Fruit fly (Drosophila melanogaster) whole organism, pupa: ENCODE measurements around the gene Bap111.

Source experiments
- CG10348 ChIP-seq: fragments of 200-800 bp; sonication (Bioruptor generic); IDR thresholded peaks from 2 replicates; pipeline ENCODE4 v1.3.6; 2022; ENCODE audit warnings: missing biosample characterization, missing genetic modification characterization
- CG13204 ChIP-seq: fragments of 200-800 bp; sonication (Bioruptor generic); optimal IDR thresholded peaks from 2 replicates; lab custom pipeline; 2018; ENCODE audit warnings: missing biosample characterization, mild to moderate bottlenecking, missing genetic modification characterization, moderate library complexity
- CG14655 ChIP-seq: fragments of 200-800 bp; sonication (Bioruptor generic); optimal IDR thresholded peaks from 3 replicates; lab custom pipeline; 2017; ENCODE audit warnings: mild to moderate bottlenecking, missing biosample characterization, missing genetic modification reagents, missing genetic modification characterization
- CG15710 ChIP-seq: fragments of 200-800 bp; sonication (Bioruptor generic); optimal IDR thresholded peaks from 2 replicates; lab custom pipeline; 2018; ENCODE audit warnings: missing biosample characterization, mild to moderate bottlenecking, missing genetic modification characterization, moderate library complexity
- CG17806 ChIP-seq: fragments of 200-800 bp; sonication (Bioruptor generic); optimal IDR thresholded peaks from 2 replicates; lab custom pipeline; 2018; ENCODE audit warnings: missing biosample characterization, mild to moderate bottlenecking, missing genetic modification characterization, moderate library complexity
- D1 ChIP-seq: fragments of 200-800 bp; sonication (Bioruptor generic); optimal IDR thresholded peaks from 2 replicates; lab custom pipeline; 2018; ENCODE audit warnings: missing biosample characterization, mild to moderate bottlenecking, missing genetic modification characterization, moderate library complexity
- EcR ChIP-seq: fragments of 200-800 bp; sonication (Bioruptor generic); optimal IDR thresholded peaks from 3 replicates; lab custom pipeline; 2019; ENCODE audit warnings: missing biosample characterization, missing genetic modification characterization, mild to moderate bottlenecking, moderate library complexity, missing genetic modification reagents
- Ets98B ChIP-seq: fragments of 200-800 bp; sonication (Bioruptor generic); IDR thresholded peaks from 2 replicates; pipeline ENCODE4 v1.3.6; 2022; ENCODE audit warnings: missing biosample characterization, missing genetic modification characterization
- Pif1B ChIP-seq: fragments of 200-800 bp; sonication (Bioruptor generic); optimal IDR thresholded peaks from 3 replicates; lab custom pipeline; 2016; ENCODE audit warnings: missing biosample characterization, missing genetic modification characterization
- gl ChIP-seq: fragments of 200-800 bp; sonication (Bioruptor generic); optimal IDR thresholded peaks from 2 replicates; lab custom pipeline; 2018; ENCODE audit warnings: missing biosample characterization, mild to moderate bottlenecking, missing genetic modification characterization
- rn ChIP-seq: fragments of 200-800 bp; sonication (Bioruptor generic); IDR thresholded peaks from 2 replicates; pipeline ENCODE4 v1.3.6; 2022; ENCODE audit warnings: missing biosample characterization, missing genetic modification characterization

DNA sequence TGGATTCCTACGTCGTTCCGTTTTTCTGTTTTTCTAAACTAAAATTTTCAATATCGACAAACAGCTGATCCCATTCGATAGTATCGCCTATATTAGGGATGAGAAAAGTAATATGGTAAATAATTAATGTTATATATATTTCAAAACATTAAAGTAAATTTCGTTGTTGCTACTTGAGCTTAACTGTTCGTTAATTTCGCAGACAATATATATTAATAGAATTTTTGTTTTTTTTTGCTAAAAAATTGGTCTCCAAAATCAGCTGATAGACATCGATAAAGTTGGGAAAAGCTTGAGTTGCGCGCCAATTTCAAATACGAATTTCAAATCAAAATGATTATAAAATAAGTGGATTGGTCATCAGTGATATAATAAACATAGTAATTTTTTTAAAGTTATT, 47.3 kb downstream of the Bap111 start, which contains the start of gene CG12118:
- TF ChIP-seq CG10348 = no peak
- peak; percentile 31; the same call in 1 of the 2 replicates for TF ChIP-seq rn (GFP tag; lab: Robert Waterston, UW)
- TF ChIP-seq CG14655 (GFP tag; lab: Kevin White, UChicago) = no peak
- peak; percentile 56 for TF ChIP-seq Pif1B
- TF ChIP-seq Ets98B (GFP tag; lab: Robert Waterston, UW) = peak; percentile 45
- no peak for TF ChIP-seq CG13204 (GFP tag; lab: Kevin White, UChicago)
- no peak for TF ChIP-seq gl (tag; lab: Kevin White, UChicago)
- no peak for TF ChIP-seq EcR (GFP tag; lab: Kevin White, UChicago)
- TF ChIP-seq D1 (tag; lab: Kevin White, UChicago) = peak; percentile 33
- TF ChIP-seq CG15710 = peak; percentile 65
- peak; percentile 64 for TF ChIP-seq CG17806 (tag; lab: Kevin White, UChicago)
